Worm (Caenorhabditis elegans): Measurements from ENCODE around the gene rsef-1.

Gene rsef-1

DNA sequence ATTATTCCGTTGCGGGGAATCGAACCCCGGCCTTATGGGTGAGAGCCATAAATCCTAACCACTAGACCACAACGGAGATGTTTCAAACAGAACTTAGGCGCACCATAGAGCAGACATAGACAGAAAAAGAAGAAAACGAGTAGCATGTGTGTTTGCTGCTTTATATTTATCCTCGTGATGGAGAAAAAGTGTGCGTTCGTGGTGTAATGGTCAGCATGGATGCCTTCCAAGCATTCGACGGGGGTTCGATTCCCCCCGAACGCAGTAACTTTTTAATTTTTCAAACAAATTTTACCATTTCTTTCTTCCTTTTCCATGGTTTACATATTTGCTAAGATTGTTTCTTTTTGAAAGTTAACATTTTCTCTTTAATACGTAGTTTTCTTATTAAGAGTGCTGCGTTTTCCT is 23.2 kb downstream of the rsef-1 start (continued):
- peak; percentile 86 for TF ChIP-seq fos-1 (tag; optimal IDR thresholded peaks at IDR 0.05)
- TF ChIP-seq nhr-23 (tag; optimal IDR thresholded peaks at IDR 0.05) = peak; percentile 44
- TF ChIP-seq egl-27 (tag; optimal IDR thresholded peaks at IDR 0.05) = peak; percentile 67
- peak; percentile 89 for TF ChIP-seq sea-2 (GFP tag; optimal IDR thresholded peaks at IDR 0.05)
- TF ChIP-seq zag-1 (tag; optimal IDR thresholded peaks at IDR 0.05) = no peak
- peak; percentile 37 for TF ChIP-seq ztf-11 (tag; optimal IDR thresholded peaks at IDR 0.05)
- peak; percentile 54 for TF ChIP-seq ztf-4 (tag; optimal IDR thresholded peaks at IDR 0.05)
- TF ChIP-seq jun-1 (tag; optimal IDR thresholded peaks at IDR 0.05) = peak; percentile 83

DNA sequence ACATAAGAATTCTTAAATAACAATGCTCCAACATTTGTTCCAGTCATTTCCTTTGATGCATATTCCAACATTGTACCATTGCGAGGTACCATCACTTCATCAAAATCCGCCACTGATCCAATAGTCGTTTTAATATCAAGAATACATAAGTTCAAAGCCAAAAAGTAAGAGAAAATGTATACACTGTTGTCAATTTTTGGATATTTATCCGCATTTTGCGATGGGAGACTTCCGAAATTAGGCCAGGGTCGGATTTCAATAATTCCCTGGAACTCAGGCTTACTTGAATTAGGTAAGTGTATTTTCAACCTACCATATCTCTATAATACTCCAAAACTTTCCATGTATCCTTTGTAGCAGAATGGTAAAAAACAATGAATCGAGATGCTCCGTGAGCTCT is 25.0 kb downstream of the rsef-1 start, which contains the start of gene M02F4.2:
Gene M02F4.2, minus strand, starts transcription at position 101 of the 400 bp plus-strand sequence.
- TF ChIP-seq skn-1 (tag; optimal IDR thresholded peaks at IDR 0.05) (no peak), fos-1 (tag; optimal IDR thresholded peaks at IDR 0.05) (no peak), nhr-11 (tag; optimal IDR thresholded peaks at IDR 0.05) (no peak), zag-1 (tag; optimal IDR thresholded peaks at IDR 0.05) (no peak), nhr-12 (tag; optimal IDR thresholded peaks at IDR 0.05) (no peak), ama-1 (optimal IDR thresholded peaks at IDR 0.05) (no peak), fkh-10 (GFP tag; optimal IDR thresholded peaks at IDR 0.05) (no peak), mml-1 (tag; optimal IDR thresholded peaks at IDR 0.05) (no peak)

DNA sequence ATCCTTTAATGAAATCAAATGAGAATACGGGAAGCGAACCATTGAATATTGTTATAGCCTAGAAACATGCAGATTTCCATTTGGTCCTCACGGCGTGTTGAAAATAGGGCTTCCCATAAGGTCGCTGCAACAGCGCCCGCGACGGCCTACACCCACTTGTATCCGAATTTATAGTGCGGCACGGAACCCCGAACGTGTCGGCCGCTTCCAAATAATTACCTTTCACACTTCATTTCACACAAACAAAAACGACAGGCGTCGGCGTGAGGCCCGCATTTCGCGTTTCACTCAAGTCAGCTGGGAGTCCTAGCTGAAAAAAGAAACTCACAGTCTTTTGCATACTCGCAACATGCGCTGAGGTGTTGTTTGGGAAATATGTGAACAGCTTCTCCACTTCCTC is 25.7 kb downstream of the rsef-1 start:
- TF ChIP-seq aly-2 (tag; optimal IDR thresholded peaks at IDR 0.05) (no peak), R02D3.7 (tag; optimal IDR thresholded peaks at IDR 0.05) (no peak), ama-1 (optimal IDR thresholded peaks at IDR 0.05) (no peak), mml-1 (tag; optimal IDR thresholded peaks at IDR 0.05) (no peak)

- TF ChIP-seq sea-2 (GFP tag; optimal IDR thresholded peaks at IDR 0.05) (no peak), jun-1 (tag; optimal IDR thresholded peaks at IDR 0.05) (peak; percentile 61), fos-1 (tag; optimal IDR thresholded peaks at IDR 0.05) (peak; percentile 63), eor-1 (tag; optimal IDR thresholded peaks at IDR 0.05) (no peak), ceh-16 (tag; optimal IDR thresholded peaks at IDR 0.05) (no peak), egl-5 (tag; optimal IDR thresholded peaks at IDR 0.05) (no peak), skn-1 (tag; optimal IDR thresholded peaks at IDR 0.05) (peak; percentile 37), mml-1 (tag; optimal IDR thresholded peaks at IDR 0.05) (no peak), pha-4 (tag; optimal IDR thresholded peaks at IDR 0.05) (no peak), ama-1 (optimal IDR thresholded peaks at IDR 0.05) (no peak), egl-27 (tag; optimal IDR thresholded peaks at IDR 0.05) (no peak), pqm-1 (tag; optimal IDR thresholded peaks at IDR 0.05) (peak; percentile 99), elt-2 (tag; optimal IDR thresholded peaks at IDR 0.05) (peak; percentile 98)
Measured at ce11 chrX:3031484-3031883, 27.7 kb downstream of the rsef-1 start, which contains the start of gene clec-265. TSS of gene clec-265 (plus strand) at chrX:3031783.

ce11 chrX:3029030-3029429 is 30.2 kb downstream of the rsef-1 start, which contains the start of gene M02F4.1:
TSS of gene M02F4.1 (minus strand) at chrX:3029130.
- no peak for TF ChIP-seq nhr-237 (tag; optimal IDR thresholded peaks at IDR 0.05)
- TF ChIP-seq eor-1 (tag; optimal IDR thresholded peaks at IDR 0.05) = no peak
- TF ChIP-seq egl-5 (tag; optimal IDR thresholded peaks at IDR 0.05) = no peak
- TF ChIP-seq ZK546.5 (tag; optimal IDR thresholded peaks at IDR 0.05) = no peak
- TF ChIP-seq tbx-2 (tag; optimal IDR thresholded peaks at IDR 0.05) = no peak
- TF ChIP-seq ztf-4 (tag; optimal IDR thresholded peaks at IDR 0.05) = no peak
- TF ChIP-seq fos-1 (tag; optimal IDR thresholded peaks at IDR 0.05) = no peak
- TF ChIP-seq nhr-67 (tag; optimal IDR thresholded peaks at IDR 0.05) = no peak
- TF ChIP-seq nhr-25 (tag; optimal IDR thresholded peaks at IDR 0.05) = no peak
- TF ChIP-seq zag-1 (tag; optimal IDR thresholded peaks at IDR 0.05) = no peak
- TF ChIP-seq unc-62 (GFP tag; optimal IDR thresholded peaks at IDR 0.05) = no peak
- no peak for TF ChIP-seq ztf-11 (tag; optimal IDR thresholded peaks at IDR 0.05)
- no peak for TF ChIP-seq nhr-23 (tag; optimal IDR thresholded peaks at IDR 0.05)
- no peak for TF ChIP-seq mml-1 (tag; optimal IDR thresholded peaks at IDR 0.05)

ce11 chrX:3025145-3025544 is 34.1 kb downstream of the rsef-1 start:
- no peak for TF ChIP-seq nhr-12 (tag; optimal IDR thresholded peaks at IDR 0.05)
- no peak for TF ChIP-seq nhr-67 (tag; optimal IDR thresholded peaks at IDR 0.05)
- no peak for TF ChIP-seq jun-1 (tag; optimal IDR thresholded peaks at IDR 0.05)
- peak; percentile 70 for TF ChIP-seq unc-62 (GFP tag; optimal IDR thresholded peaks at IDR 0.05)
- TF ChIP-seq unc-39 (tag; optimal IDR thresholded peaks at IDR 0.05) = no peak

ce11 chrX:3024637-3025113 is 34.5 kb downstream of the rsef-1 start, which contains the start of gene aqp-7:
TSS of gene aqp-7 (plus strand) at chrX:3025063.
- TF ChIP-seq lin-39 (tag; optimal IDR thresholded peaks at IDR 0.05) = peak; percentile 69
- no peak for TF ChIP-seq elt-1 (tag; optimal IDR thresholded peaks at IDR 0.05)
- TF ChIP-seq elt-3 (tag; optimal IDR thresholded peaks at IDR 0.05) = no peak
- TF ChIP-seq eor-1 (tag; optimal IDR thresholded peaks at IDR 0.05) = no peak
- peak; percentile 16 for TF ChIP-seq nfya-1 (tag; optimal IDR thresholded peaks at IDR 0.05; ENCODE audit: insufficient read depth)
